Fruit fly (Drosophila melanogaster): ENCODE measurements around the gene Pus1.

Pus1 gene

dm6 chr3R:20633984-20634446 is 41.5 kb upstream of the Pus1 start (continued):
- TF ChIP-seq tin (GFP tag; optimal IDR thresholded peaks at IDR 0.05) (peak; percentile 63), unpg (GFP tag; optimal IDR thresholded peaks at IDR 0.05) (no peak), pb (GFP tag; optimal IDR thresholded peaks at IDR 0.05) (peak; percentile 13), CG11085 (GFP tag; IDR thresholded peaks at IDR 0.05) (peak; percentile 46; the same call in 1 of the 2 replicates), maf-S (GFP tag; optimal IDR thresholded peaks at IDR 0.05) (peak; percentile 85), Lpt (GFP tag; optimal IDR thresholded peaks at IDR 0.05) (no peak), CG6791 (GFP tag; IDR thresholded peaks at IDR 0.05; ENCODE audit: partially characterized antibody) (no peak), CG12659 (GFP tag; optimal IDR thresholded peaks at IDR 0.05) (no peak), Aef1 (GFP tag; IDR thresholded peaks at IDR 0.05) (peak; percentile 84), CG14667 (GFP tag; IDR thresholded peaks at IDR 0.05) (peak; percentile 28; the same call in 1 of the 2 replicates), CG8089 (GFP tag; optimal IDR thresholded peaks at IDR 0.05) (peak; percentile 55), CG31224 (GFP tag; IDR thresholded peaks at IDR 0.05) (peak; percentile 47; the same call in 1 of the 2 replicates), crol (GFP tag; IDR thresholded peaks at IDR 0.05) (peak; percentile 89), wdn (GFP tag; IDR thresholded peaks at IDR 0.05) (0 out of 2 replicates have a peak, but pooled peaks have one; percentile 12), Drgx (GFP tag; IDR thresholded peaks at IDR 0.05) (peak; percentile 64), ato (GFP tag; IDR thresholded peaks at IDR 0.05; ENCODE audit: partially characterized antibody) (no peak), her (GFP tag; optimal IDR thresholded peaks at IDR 0.05) (peak; percentile 74), CG13424 (tag; optimal IDR thresholded peaks at IDR 0.05) (peak; percentile 72), CG18764 (GFP tag; optimal IDR thresholded peaks at IDR 0.05) (no peak), Lhr (GFP tag; optimal IDR thresholded peaks at IDR 0.05) (no peak), hkb (optimal IDR thresholded peaks at IDR 0.05) (no peak), hkb (GFP tag; IDR thresholded peaks at IDR 0.05) (peak; percentile 74), CG7928 (GFP tag; optimal IDR thresholded peaks at IDR 0.05) (no peak), CG5180 (GFP tag; optimal IDR thresholded peaks at IDR 0.05) (no peak), Adf1 (GFP tag; IDR thresholded peaks at IDR 0.05) (peak; percentile 23), Ptx1 (GFP tag; IDR thresholded peaks at IDR 0.05) (peak; percentile 72), CG17328 (GFP tag; IDR thresholded peaks at IDR 0.05) (peak; percentile 61; the same call in 1 of the 2 replicates), Xbp1 (GFP tag; optimal IDR thresholded peaks at IDR 0.05) (peak; percentile 84), CG5245 (GFP tag; optimal IDR thresholded peaks at IDR 0.05) (peak; percentile 66), CG2120 (GFP tag; optimal IDR thresholded peaks at IDR 0.05) (peak; percentile 85), dmrt99B (tag; optimal IDR thresholded peaks at IDR 0.05) (no peak), Fer2 (tag; optimal IDR thresholded peaks at IDR 0.05) (no peak), pros (GFP tag; optimal IDR thresholded peaks at IDR 0.05) (no peak), CG8765 (GFP tag; IDR thresholded peaks at IDR 0.05) (no peak), bowl (GFP tag; IDR thresholded peaks at IDR 0.05) (no peak), CG14965 (GFP tag; optimal IDR thresholded peaks at IDR 0.05; ENCODE audit: borderline replicate concordance) (peak; percentile 29), CG10209 (GFP tag; optimal IDR thresholded peaks at IDR 0.05) (no peak), h (optimal IDR thresholded peaks at IDR 0.05) (no peak), Chrac-16 (GFP tag; optimal IDR thresholded peaks at IDR 0.05) (peak; percentile 58), Mrtf (GFP tag; IDR thresholded peaks at IDR 0.05) (peak; percentile 30; the same call in 1 of the 3 replicates), B-H2 (GFP tag; optimal IDR thresholded peaks at IDR 0.05) (no peak), CG6765 (GFP tag; optimal IDR thresholded peaks at IDR 0.05) (peak; percentile 39), fd96Cb (tag; optimal IDR thresholded peaks at IDR 0.05) (peak; percentile 59), sens-2 (GFP tag; IDR thresholded peaks at IDR 0.05) (no peak), CG15601 (tag; optimal IDR thresholded peaks at IDR 0.05) (no peak), Mes4 (GFP tag; optimal IDR thresholded peaks at IDR 0.05) (peak; percentile 71), CG6854 (GFP tag; optimal IDR thresholded peaks at IDR 0.05) (peak; percentile 43), Scr (GFP tag; IDR thresholded peaks at IDR 0.05; ENCODE audit: partially characterized antibody) (no peak), CG1529 (GFP tag; optimal IDR thresholded peaks at IDR 0.05) (no peak), klu (GFP tag; IDR thresholded peaks at IDR 0.05) (peak; percentile 48; the same call in 1 of the 2 replicates), CG1832 (GFP tag; optimal IDR thresholded peaks at IDR 0.05) (no peak)

Measured in whole organism, embryonic.